Fruit fly (Drosophila melanogaster) whole organism, embryonic: Measurements from ENCODE around the gene dgt1.

Experiments
- Blimp-1 ChIP-seq: fragments of 200-800 bp; sonication (Bioruptor generic); optimal IDR thresholded peaks from 3 replicates; lab custom pipeline; 2018; ENCODE audit warnings: missing biosample characterization, missing genetic modification characterization, mild to moderate bottlenecking, moderate library complexity, missing genetic modification reagents
- CG1024 ChIP-seq: fragments of 200-800 bp; sonication (Bioruptor generic); IDR thresholded peaks from 2 replicates; pipeline ENCODE4 v1.3.6; 2022; ENCODE audit warnings: missing biosample characterization, missing genetic modification characterization
- CG10267 ChIP-seq: fragments of 200-800 bp; sonication (Bioruptor generic); optimal IDR thresholded peaks from 2 replicates; lab custom pipeline; 2018; ENCODE audit warnings: missing biosample characterization, mild to moderate bottlenecking, missing genetic modification characterization, moderate library complexity
- CG10654 ChIP-seq: fragments of 200-800 bp; sonication (Bioruptor generic); optimal IDR thresholded peaks from 2 replicates; lab custom pipeline; 2016; ENCODE audit warnings: missing biosample characterization, missing genetic modification characterization
- CG10979 ChIP-seq: fragments of 200-800 bp; sonication (Bioruptor generic); optimal IDR thresholded peaks from 2 replicates; lab custom pipeline; 2018; ENCODE audit warnings: missing biosample characterization, mild to moderate bottlenecking, missing genetic modification characterization, moderate library complexity
- CG13296 ChIP-seq: fragments of 200-800 bp; sonication (Bioruptor generic); optimal IDR thresholded peaks from 3 replicates; lab custom pipeline; 2018; ENCODE audit warnings: missing biosample characterization, mild to moderate bottlenecking, missing genetic modification characterization
- CG14860 ChIP-seq: fragments of 200-800 bp; sonication (Bioruptor generic); IDR thresholded peaks from 3 replicates; pipeline ENCODE4 v1.3.6; 2022; ENCODE audit warnings: missing biosample characterization, missing genetic modification characterization; ENCODE audit not compliant: partially characterized antibody
- CG17359 ChIP-seq: fragments of 200-800 bp; sonication (Bioruptor generic); optimal IDR thresholded peaks from 3 replicates; lab custom pipeline; 2018; ENCODE audit warnings: missing biosample characterization, mild to moderate bottlenecking, missing genetic modification characterization, moderate library complexity
- CG18476 ChIP-seq: fragments of 200-800 bp; sonication (Bioruptor generic); optimal IDR thresholded peaks from 2 replicates; lab custom pipeline; 2016; ENCODE audit warnings: missing biosample characterization, mild to moderate bottlenecking, missing genetic modification characterization
- CG2116 ChIP-seq: fragments of 200-800 bp; sonication (Bioruptor generic); optimal IDR thresholded peaks from 3 replicates; lab custom pipeline; 2018; ENCODE audit warnings: missing biosample characterization, mild to moderate bottlenecking, missing genetic modification characterization
- CG30403 ChIP-seq: fragments of 200-800 bp; sonication (Bioruptor generic); optimal IDR thresholded peaks from 3 replicates; lab custom pipeline; 2016; ENCODE audit warnings: missing biosample characterization, missing genetic modification characterization
- CG3163 ChIP-seq: fragments of 200-800 bp; sonication (Bioruptor generic); optimal IDR thresholded peaks from 3 replicates; lab custom pipeline; 2016; ENCODE audit warnings: missing biosample characterization, missing genetic modification characterization
- CG3847 ChIP-seq: fragments of 200-800 bp; sonication (Bioruptor generic); IDR thresholded peaks from 2 replicates; pipeline ENCODE4 v1.3.6; 2022; ENCODE audit warnings: missing biosample characterization, missing genetic modification characterization
- CG5180 ChIP-seq: fragments of 200-800 bp; sonication (Bioruptor generic); optimal IDR thresholded peaks from 3 replicates; lab custom pipeline; 2017; ENCODE audit warnings: missing biosample characterization, missing genetic modification characterization, mild to moderate bottlenecking, moderate library complexity, missing genetic modification reagents
- CG6689 ChIP-seq: fragments of 200-800 bp; sonication (Bioruptor generic); IDR thresholded peaks from 2 replicates; pipeline ENCODE4 v1.3.6; 2022; ENCODE audit warnings: missing biosample characterization, missing genetic modification characterization
- CG6813 ChIP-seq: fragments of 200-800 bp; sonication (Bioruptor generic); optimal IDR thresholded peaks from 2 replicates; lab custom pipeline; 2017; ENCODE audit warnings: missing biosample characterization, missing genetic modification characterization, mild to moderate bottlenecking, moderate library complexity, missing genetic modification reagents
- CG7745 ChIP-seq: fragments of 200-800 bp; sonication (Bioruptor generic); optimal IDR thresholded peaks from 2 replicates; lab custom pipeline; 2018; ENCODE audit warnings: missing biosample characterization, mild to moderate bottlenecking, missing genetic modification characterization, moderate library complexity
- CG7928 ChIP-seq: fragments of 200-800 bp; sonication (Bioruptor generic); optimal IDR thresholded peaks from 2 replicates; lab custom pipeline; 2017; ENCODE audit warnings: missing biosample characterization, mild to moderate bottlenecking, missing genetic modification characterization
- D19B ChIP-seq: fragments of 200-800 bp; sonication (Bioruptor generic); optimal IDR thresholded peaks from 2 replicates; lab custom pipeline; 2017; ENCODE audit warnings: missing biosample characterization, mild to moderate bottlenecking, missing genetic modification characterization
- Ets65A ChIP-seq: fragments of 200-800 bp; sonication (Bioruptor generic); peaks from one replicate; lab custom pipeline; 2016; ENCODE audit warnings: missing biosample characterization, missing genetic modification characterization
- HmgD ChIP-seq: fragments of 200-800 bp; sonication (Bioruptor generic); optimal IDR thresholded peaks from 3 replicates; lab custom pipeline; 2016; ENCODE audit warnings: missing biosample characterization, missing genetic modification characterization
- Med ChIP-seq: fragments of 200-800 bp; sonication (Bioruptor generic); peaks from one replicate; lab custom pipeline; 2016; ENCODE audit warnings: missing biosample characterization, missing genetic modification characterization, mild to moderate bottlenecking, inconsistent platforms, moderate library complexity
- Myb ChIP-seq: fragments of 200-800 bp; sonication (Bioruptor generic); optimal IDR thresholded peaks from 2 replicates; lab custom pipeline; 2016; ENCODE audit warnings: missing biosample characterization, missing genetic modification characterization
- Neu2 ChIP-seq: fragments of 200-800 bp; sonication (Bioruptor generic); optimal IDR thresholded peaks from 3 replicates; lab custom pipeline; 2016; ENCODE audit warnings: missing biosample characterization, missing genetic modification characterization, borderline replicate concordance
- Stat92E ChIP-seq, 3 experiments: fragments of >200 bp in 2 of 3; fragments of 200-800 bp in 1 of 3; sonication (Bioruptor generic) in 1 of 3; optimal IDR thresholded peaks; 2 replicates each; lab custom pipeline; 2017 to 2019; ENCODE audit warnings: missing biosample characterization in 3 of 3, missing genetic modification characterization in 3 of 3, mild to moderate bottlenecking in 1 of 3, moderate library complexity in 1 of 3
- Trl ChIP-seq, 3 experiments: fragments of >200 bp in 2 of 3; fragments of 200-800 bp in 1 of 3; sonication (Bioruptor generic) in 1 of 3; optimal IDR thresholded peaks; 2 replicates in 1 of 3; 3 replicates in 2 of 3; lab custom pipeline; 2016 to 2017; ENCODE audit warnings: missing biosample characterization in 1 of 3, missing genetic modification characterization in 1 of 3
- Usf ChIP-seq: fragments of 200-800 bp; sonication (Bioruptor generic); optimal IDR thresholded peaks from 2 replicates; lab custom pipeline; 2017; ENCODE audit warnings: missing genotype, missing biosample characterization, missing genetic modification characterization
- ato ChIP-seq: fragments of 200-800 bp; sonication (Bioruptor generic); IDR thresholded peaks from 2 replicates; pipeline ENCODE4 v1.3.6; 2022; ENCODE audit warnings: missing biosample characterization, missing genetic modification characterization; ENCODE audit not compliant: partially characterized antibody
- chinmo ChIP-seq: fragments of 200-800 bp; sonication (Bioruptor generic); IDR thresholded peaks from 4 replicates; pipeline ENCODE4 v1.3.6; 2022; ENCODE audit warnings: missing biosample characterization, missing genetic modification characterization; ENCODE audit not compliant: partially characterized antibody
- ci ChIP-seq: fragments of 200-800 bp; sonication (Bioruptor generic); IDR thresholded peaks from 3 replicates; pipeline ENCODE4 v1.3.6; 2022; ENCODE audit warnings: missing biosample characterization, missing genetic modification characterization
- emc ChIP-seq: fragments of 200-800 bp; sonication (Bioruptor generic); optimal IDR thresholded peaks from 2 replicates; lab custom pipeline; 2016; ENCODE audit warnings: missing biosample characterization, missing genetic modification characterization
- gem ChIP-seq: fragments of 200-800 bp; sonication (Bioruptor generic); optimal IDR thresholded peaks from 2 replicates; lab custom pipeline; 2019; ENCODE audit warnings: missing biosample characterization, mild to moderate bottlenecking, missing genetic modification characterization, moderate library complexity
- gro ChIP-seq: fragments of 200-800 bp; sonication (Bioruptor generic); optimal IDR thresholded peaks from 2 replicates; lab custom pipeline; 2016; ENCODE audit warnings: missing biosample characterization, missing genetic modification characterization
- hth ChIP-seq: fragments of >200 bp; optimal IDR thresholded peaks from 2 replicates; lab custom pipeline; 2017; ENCODE audit warnings: inconsistent platforms
- kni ChIP-seq: fragments of 200-800 bp; sonication (Bioruptor generic); optimal IDR thresholded peaks from 3 replicates; lab custom pipeline; 2017; ENCODE audit warnings: mild to moderate bottlenecking, missing biosample characterization, missing genetic modification reagents, missing genetic modification characterization
- lab ChIP-seq: fragments of 200-800 bp; sonication (Bioruptor generic); optimal IDR thresholded peaks from 3 replicates; lab custom pipeline; 2017; ENCODE audit warnings: missing biosample characterization, missing genetic modification characterization, mild to moderate bottlenecking, moderate library complexity, missing genetic modification reagents
- nerfin-1 ChIP-seq: fragments of 200-800 bp; sonication (Bioruptor generic); optimal IDR thresholded peaks from 3 replicates; lab custom pipeline; 2019; ENCODE audit warnings: missing biosample characterization, mild to moderate bottlenecking, missing genetic modification characterization, moderate library complexity
- nom ChIP-seq: fragments of 200-800 bp; sonication (Bioruptor generic); optimal IDR thresholded peaks from 2 replicates; lab custom pipeline; 2017; ENCODE audit warnings: missing biosample characterization, missing genetic modification characterization, mild to moderate bottlenecking, moderate library complexity, missing genetic modification reagents
- onecut ChIP-seq: fragments of 200-800 bp; sonication (Bioruptor generic); IDR thresholded peaks from 2 replicates; pipeline ENCODE4 v1.3.6; 2022; ENCODE audit warnings: missing biosample characterization, missing genetic modification characterization
- pros ChIP-seq: fragments of 200-800 bp; sonication (Bioruptor generic); optimal IDR thresholded peaks from 3 replicates; lab custom pipeline; 2019; ENCODE audit warnings: missing biosample characterization, mild to moderate bottlenecking, missing genetic modification characterization, moderate library complexity
- rib ChIP-seq: fragments of 200-800 bp; sonication (Bioruptor generic); IDR thresholded peaks from 2 replicates; pipeline ENCODE4 v1.3.6; 2022; ENCODE audit warnings: missing biosample characterization, missing genetic modification characterization
- ro ChIP-seq: fragments of 200-800 bp; sonication (Bioruptor generic); IDR thresholded peaks from 2 replicates; pipeline ENCODE4 v1.3.6; 2022; ENCODE audit warnings: missing biosample characterization, missing genetic modification characterization
- sens ChIP-seq: fragments of 200-800 bp; sonication (Bioruptor generic); peaks from one replicate; lab custom pipeline; 2016; ENCODE audit warnings: missing biosample characterization, missing genetic modification characterization
- sima ChIP-seq: fragments of 200-800 bp; sonication (Bioruptor generic); optimal IDR thresholded peaks from 2 replicates; lab custom pipeline; 2016; ENCODE audit warnings: missing biosample characterization, missing genetic modification characterization
- sqz ChIP-seq: fragments of 200-800 bp; sonication (Bioruptor generic); optimal IDR thresholded peaks from 3 replicates; lab custom pipeline; 2018; ENCODE audit warnings: missing biosample characterization, mild to moderate bottlenecking, missing genetic modification characterization
- zfh2 ChIP-seq: fragments of 200-800 bp; sonication (Bioruptor generic); optimal IDR thresholded peaks from 2 replicates; lab custom pipeline; 2016; ENCODE audit warnings: missing biosample characterization, missing genetic modification characterization

Gene dgt1

DNA sequence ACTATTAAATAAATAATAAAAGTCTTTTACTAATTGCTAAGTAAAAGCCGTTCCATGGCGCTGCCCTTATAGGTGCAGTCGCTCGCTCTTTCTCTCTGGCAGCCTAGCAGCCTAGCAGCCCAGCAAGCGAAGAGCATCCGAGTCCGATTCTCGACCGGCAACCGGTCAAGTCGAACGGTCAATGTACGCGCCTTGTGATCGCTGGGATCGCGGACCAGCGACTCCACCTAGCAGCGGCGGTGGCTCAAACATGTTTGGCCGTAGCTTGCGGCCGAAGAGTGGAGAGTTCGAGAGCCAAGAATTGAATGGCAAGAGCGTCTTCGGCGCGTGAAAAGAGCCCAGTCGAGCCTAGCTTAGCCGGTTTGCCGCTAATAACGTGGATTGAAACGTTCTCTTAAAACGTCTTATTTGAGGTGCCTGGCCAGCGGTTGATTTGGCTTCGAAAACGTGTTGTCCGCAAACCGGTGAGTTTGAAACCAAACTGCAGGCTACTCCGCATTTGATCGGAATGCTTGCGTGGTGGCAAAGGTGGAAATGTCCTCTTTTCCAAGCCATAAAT, 28.0 kb downstream of the dgt1 start:
- peak; percentile 20 for TF ChIP-seq Blimp-1 (GFP tag; lab: Kevin White, UChicago)
- no peak for TF ChIP-seq CG7745 (tag; lab: Kevin White, UChicago)
- peak; percentile 12 for TF ChIP-seq nom (GFP tag; lab: Kevin White, UChicago)
- TF ChIP-seq Trl (optimal IDR thresholded peaks at IDR 0.05; lab: Kevin White, UChicago): peak; percentile 23 to 47
- TF ChIP-seq Trl (GFP tag; optimal IDR thresholded peaks at IDR 0.05; lab: Kevin White, UChicago): no peak
- TF ChIP-seq pros (GFP tag; lab: Kevin White, UChicago): peak; percentile 79
- TF ChIP-seq CG5180 (GFP tag; lab: Kevin White, UChicago): peak; percentile 97
- TF ChIP-seq nerfin-1 (tag; lab: Kevin White, UChicago): no peak
- TF ChIP-seq chinmo: 0 out of 4 replicates have a peak, but pooled peaks have one; percentile 28
- TF ChIP-seq CG3163: peak; percentile 72

DNA sequence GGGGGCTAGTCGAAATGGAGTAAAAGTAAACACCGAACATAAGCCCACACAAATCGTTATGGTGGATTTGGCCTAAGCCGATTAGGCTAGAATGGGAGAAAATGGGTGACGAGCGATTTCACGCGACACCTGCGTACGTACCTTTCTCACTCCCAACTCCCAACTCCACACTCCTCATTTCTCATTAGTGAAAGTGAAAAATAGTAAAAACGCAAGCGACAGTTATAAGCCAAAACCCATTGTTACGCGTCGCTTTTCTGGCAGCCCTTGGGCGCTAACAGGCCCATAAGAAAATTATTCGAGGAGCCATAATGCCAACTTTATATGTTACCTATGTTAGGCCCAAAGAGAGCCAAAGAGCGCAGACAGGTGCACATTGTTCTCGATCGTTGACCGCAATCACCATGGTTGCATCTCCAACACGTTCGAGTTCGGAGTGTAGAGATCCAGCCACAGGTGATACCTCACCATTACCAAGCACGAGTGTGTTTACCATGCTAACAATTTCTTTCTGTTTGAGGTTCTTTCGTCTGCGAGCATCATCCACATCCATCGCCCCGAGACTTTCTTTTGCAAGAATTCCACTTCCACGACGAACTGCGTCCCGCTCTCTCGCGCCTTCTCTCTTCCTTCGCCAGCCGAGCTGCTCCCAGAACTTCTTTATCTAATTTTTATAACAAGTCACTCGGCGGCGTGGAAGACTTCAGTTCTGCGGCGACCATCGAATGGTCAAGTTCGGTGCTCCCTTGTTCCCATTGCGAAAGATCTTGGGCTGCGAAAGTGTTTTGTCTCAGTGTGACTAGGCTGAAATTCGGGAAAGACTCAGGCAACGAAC, 38.6 kb downstream of the dgt1 start, which contains the start of gene neo:
neo (plus strand) TSS at position 698 of the 835 bp plus-strand sequence.
- peak in 1 of 3 experiments; percentile 10 for TF ChIP-seq Stat92E (GFP tag; optimal IDR thresholded peaks at IDR 0.05; lab: Kevin White, UChicago)
- TF ChIP-seq CG18476 (GFP tag; lab: Kevin White, UChicago): no peak
- no peak for TF ChIP-seq CG14860
- TF ChIP-seq CG7928 (GFP tag; lab: Kevin White, UChicago): no peak
- no peak for TF ChIP-seq ro (GFP tag; lab: Robert Waterston, UW)
- no peak for TF ChIP-seq Myb (GFP tag; lab: Kevin White, UChicago)
- TF ChIP-seq sens: peak; percentile 44
- no peak for TF ChIP-seq lab (GFP tag; lab: Kevin White, UChicago)
- no peak for TF ChIP-seq CG10654 (GFP tag; lab: Kevin White, UChicago)
- TF ChIP-seq emc (GFP tag; lab: Kevin White, UChicago): no peak
- TF ChIP-seq CG6689 (GFP tag; lab: Robert Waterston, UW): no peak
- no peak for TF ChIP-seq gem (tag; lab: Kevin White, UChicago)
- no peak for TF ChIP-seq Usf (GFP tag; lab: Kevin White, UChicago)
- TF ChIP-seq rib (GFP tag; lab: Robert Waterston, UW): no peak
- TF ChIP-seq zfh2 (GFP tag; lab: Kevin White, UChicago): no peak
- TF ChIP-seq CG17359: no peak
- TF ChIP-seq CG10979 (tag; lab: Kevin White, UChicago): no peak
- no peak for TF ChIP-seq CG10267 (tag; lab: Kevin White, UChicago)
- TF ChIP-seq sima (GFP tag; lab: Kevin White, UChicago): no peak
- no peak for TF ChIP-seq CG6813 (GFP tag; lab: Kevin White, UChicago)
- TF ChIP-seq CG3163: peak; percentile 41
- no peak for TF ChIP-seq CG30403 (GFP tag; lab: Kevin White, UChicago)
- peak; percentile 85 for TF ChIP-seq Ets65A (GFP tag; lab: Kevin White, UChicago)
- no peak for TF ChIP-seq CG13296 (GFP tag; lab: Kevin White, UChicago)
- TF ChIP-seq D19B (GFP tag; lab: Kevin White, UChicago): no peak
- no peak for TF ChIP-seq hth
- TF ChIP-seq Neu2 (GFP tag; lab: Kevin White, UChicago): no peak
- TF ChIP-seq CG2116 (GFP tag; lab: Kevin White, UChicago): no peak
- TF ChIP-seq CG5180 (GFP tag; lab: Kevin White, UChicago): peak; percentile 96
- TF ChIP-seq gro (GFP tag; lab: Kevin White, UChicago): no peak
- TF ChIP-seq CG3847 (GFP tag; lab: Robert Waterston, UW): no peak
- 0 out of 2 replicates have a peak, but pooled peaks have one; percentile 11 for TF ChIP-seq ato (GFP tag; lab: Robert Waterston, UW)
- no peak for TF ChIP-seq sqz (GFP tag; lab: Kevin White, UChicago)
- no peak for TF ChIP-seq onecut
- no peak for TF ChIP-seq ci (GFP tag; lab: Robert Waterston, UW)
- no peak for TF ChIP-seq HmgD (GFP tag; lab: Kevin White, UChicago)
- peak; percentile 68 for TF ChIP-seq Med
- TF ChIP-seq CG1024 (GFP tag; lab: Robert Waterston, UW): no peak
- peak; percentile 33 for TF ChIP-seq kni (GFP tag; lab: Kevin White, UChicago)
